Worm (Caenorhabditis elegans): ENCODE data around the gene ZC21.10.
A peak's percentile ranks its signal among the peaks of the same experiment; 100 is the strongest.
"Not testable (repeated sequence)": the region's sequence is repeated elsewhere in the genome, so short reads cannot be mapped to it uniquely, and the experiment has no call there.

The ZC21.10 gene

DNA sequence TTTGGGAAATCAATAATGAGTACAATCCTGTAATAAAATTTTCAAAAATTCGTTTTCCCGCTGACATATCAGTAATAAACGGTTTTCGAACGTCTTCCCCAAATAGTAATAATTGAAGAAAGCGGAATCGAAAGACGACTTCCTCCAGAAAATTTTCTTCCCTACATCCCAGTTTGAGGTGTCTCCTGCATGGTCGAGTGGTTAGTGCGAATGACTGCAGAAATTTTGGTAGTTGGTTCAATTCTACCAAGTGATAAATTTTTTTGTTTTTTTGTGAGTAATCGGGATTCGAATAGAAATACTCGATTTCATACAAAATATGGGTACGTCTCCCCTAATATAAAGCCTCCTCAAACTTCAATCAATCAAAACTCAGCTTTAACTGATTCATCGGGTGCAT lies 11.2 kb downstream of the ZC21.10 start:
- TF ChIP-seq tbp1 (GFP tag; optimal IDR thresholded peaks at IDR 0.05): peak; percentile 79
- TF ChIP-seq lin-26 (GFP tag; IDR thresholded peaks at IDR 0.05): peak; percentile 82
- not testable (repeated sequence) for TF ChIP-seq rpc-1 (optimal IDR thresholded peaks at IDR 0.05)
- TF ChIP-seq rpc-1 (tag; optimal IDR thresholded peaks at IDR 0.05): peak; percentile 19
- TF ChIP-seq B0261.1 (tag; optimal IDR thresholded peaks at IDR 0.05): peak; percentile 35

DNA sequence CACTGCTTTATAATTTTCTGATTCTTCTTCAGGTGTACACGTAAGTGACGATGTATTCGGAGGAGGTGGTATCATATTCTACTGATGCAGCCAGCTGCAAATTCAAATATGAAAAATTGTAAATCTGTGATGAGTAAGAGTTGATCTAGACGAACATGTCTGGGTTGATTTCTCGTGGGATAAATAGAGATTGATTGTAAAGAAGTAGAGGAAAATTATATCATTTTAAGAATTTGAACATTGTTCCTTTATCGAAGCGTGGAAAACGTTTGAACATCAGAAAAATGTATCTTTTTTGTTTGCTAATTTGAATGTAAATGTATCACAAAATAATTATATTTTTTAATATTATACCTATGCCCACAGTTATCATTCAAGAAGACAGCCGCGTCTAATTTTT lies 15.6 kb downstream of the ZC21.10 start, which contains the start of gene ZC21.6:
Gene ZC21.6 (minus strand): TSS at position 101 of the 400 bp plus-strand sequence.
- no peak for TF ChIP-seq ztf-3 (GFP tag; optimal IDR thresholded peaks at IDR 0.05)
- TF ChIP-seq ccch-3 (GFP tag; optimal IDR thresholded peaks at IDR 0.05): no peak
- no peak for TF ChIP-seq hlh-12 (tag; optimal IDR thresholded peaks at IDR 0.05)
- TF ChIP-seq pha-4 (tag; optimal IDR thresholded peaks at IDR 0.05): no peak
- TF ChIP-seq madf-3 (GFP tag; IDR thresholded peaks at IDR 0.05): no peak
- TF ChIP-seq dox-1 (GFP tag; IDR thresholded peaks at IDR 0.05): no peak
- no peak for TF ChIP-seq sea-2 (GFP tag; IDR thresholded peaks at IDR 0.05)
- no peak for TF ChIP-seq mel-28 (tag; optimal IDR thresholded peaks at IDR 0.05; ENCODE audit: borderline replicate concordance)
- no peak for TF ChIP-seq nfya-2 (GFP tag; IDR thresholded peaks at IDR 0.05)
- TF ChIP-seq snpc-3.4 (tag; optimal IDR thresholded peaks at IDR 0.05): no peak
- no peak for TF ChIP-seq zfh-2 (GFP tag; conservative IDR thresholded peaks at IDR 0.05)
- no peak for TF ChIP-seq F23B12.7 (tag; optimal IDR thresholded peaks at IDR 0.05; ENCODE audit: insufficient read depth)
- TF ChIP-seq lin-35 (GFP tag; optimal IDR thresholded peaks at IDR 0.05): no peak
- no peak for TF ChIP-seq efl-1 (GFP tag; optimal IDR thresholded peaks at IDR 0.05)
- TF ChIP-seq chd-7 (tag; optimal IDR thresholded peaks at IDR 0.05): no peak

ce11 chrIII:8551705-8552104 lies 21.8 kb downstream of the ZC21.10 start:
- no peak for TF ChIP-seq cebp-1 (GFP tag; IDR thresholded peaks at IDR 0.05)
- no peak for TF ChIP-seq cebp-1 (tag; optimal IDR thresholded peaks at IDR 0.05)
- no peak for TF ChIP-seq D2030.7 (GFP tag; IDR thresholded peaks at IDR 0.05)
- TF ChIP-seq him-1 (tag; optimal IDR thresholded peaks at IDR 0.05): no peak
- no peak for TF ChIP-seq snpc-1.1 (tag; optimal IDR thresholded peaks at IDR 0.05; ENCODE audit: insufficient read depth)
- no peak for TF ChIP-seq Y56A3A.18 (GFP tag; IDR thresholded peaks at IDR 0.05)
- no peak for TF ChIP-seq F55B11.4 (tag; optimal IDR thresholded peaks at IDR 0.05; ENCODE audit: borderline replicate concordance, insufficient read depth)
- TF ChIP-seq lir-1 (GFP tag; conservative IDR thresholded peaks at IDR 0.05): no peak
- TF ChIP-seq ztf-6 (GFP tag; IDR thresholded peaks at IDR 0.05): no peak
- no peak for TF ChIP-seq lag-1 (GFP tag; IDR thresholded peaks at IDR 0.05)
- no peak for TF ChIP-seq lsy-27 (tag; optimal IDR thresholded peaks at IDR 0.05; ENCODE audit: borderline replicate concordance, insufficient read depth)
- TF ChIP-seq B0336.3 (GFP tag; IDR thresholded peaks at IDR 0.05): no peak
- no peak for TF ChIP-seq Y67H2A.10 (GFP tag; conservative IDR thresholded peaks at IDR 0.05)
- no peak for TF ChIP-seq ztf-26 (tag; optimal IDR thresholded peaks at IDR 0.05)
- TF ChIP-seq ekl-4 (GFP tag; IDR thresholded peaks at IDR 0.05): no peak

- TF ChIP-seq efl-1 (GFP tag; optimal IDR thresholded peaks at IDR 0.05) (peak; percentile 28), nhr-80 (tag; optimal IDR thresholded peaks at IDR 0.05) (peak; percentile 9), hlh-26 (GFP tag; conservative IDR thresholded peaks at IDR 0.05) (no peak), hlh-12 (tag; optimal IDR thresholded peaks at IDR 0.05) (no peak), rec-8 (tag; optimal IDR thresholded peaks at IDR 0.05) (no peak)
Measured at ce11 chrIII:8552125-8552524, 22.3 kb downstream of the ZC21.10 start, which contains the start of gene C02D5.4. Gene C02D5.4, plus strand, starts transcription at chrIII:8552165.

Data from whole organism, young adult.